Fruit fly (Drosophila melanogaster): ENCODE data around the gene GATAd.

Gene GATAd

DNA sequence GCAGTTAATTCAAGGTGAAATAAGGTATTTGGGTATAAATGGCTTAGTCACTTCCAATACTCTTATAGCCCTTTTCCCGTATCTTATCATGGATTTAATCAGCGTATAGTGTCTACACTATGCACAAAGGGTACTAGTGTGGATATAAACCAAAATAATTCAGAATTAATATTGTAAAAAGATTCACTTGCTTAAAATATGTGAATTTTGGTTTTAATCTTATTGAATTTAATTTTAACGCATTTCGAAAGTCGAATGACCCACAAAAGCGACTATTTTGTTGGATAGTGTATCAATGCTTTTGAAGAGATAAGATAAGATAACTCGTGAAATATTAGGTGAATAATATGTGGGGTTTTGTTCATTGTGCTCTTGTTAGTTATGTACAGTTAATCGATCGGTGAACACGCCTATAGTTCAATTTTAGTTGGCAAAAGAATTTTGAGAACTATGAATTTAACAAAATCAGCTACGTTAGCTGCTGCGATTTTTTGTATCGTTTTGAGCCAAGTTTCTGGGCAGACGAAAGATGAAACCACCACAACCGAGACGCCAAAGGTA is 48.4 kb downstream of the GATAd start, which contains the start of gene CG5096 (continued):
- TF ChIP-seq CG15696 (tag; optimal IDR thresholded peaks at IDR 0.05) (peak; percentile 42), trem (tag; optimal IDR thresholded peaks at IDR 0.05) (peak; percentile 75), C15 (GFP tag; IDR thresholded peaks at IDR 0.05) (peak; percentile 72; the same call in 1 of the 3 replicates), HLH54F (GFP tag; optimal IDR thresholded peaks at IDR 0.05) (peak; percentile 76), Meics (GFP tag; optimal IDR thresholded peaks at IDR 0.05) (peak; percentile 91), ems (GFP tag; optimal IDR thresholded peaks at IDR 0.05) (peak; percentile 81), CG8388 (GFP tag; optimal IDR thresholded peaks at IDR 0.05) (peak; percentile 82), CG10366 (GFP tag; IDR thresholded peaks at IDR 0.05) (peak; percentile 91), tup (GFP tag; optimal IDR thresholded peaks at IDR 0.05) (peak; percentile 59), abd-A (tag; optimal IDR thresholded peaks at IDR 0.05) (no peak), inv (GFP tag; IDR thresholded peaks at IDR 0.05; ENCODE audit: partially characterized antibody) (no peak), Stat92E (GFP tag; optimal IDR thresholded peaks at IDR 0.05) (no peak), chif (GFP tag; optimal IDR thresholded peaks at IDR 0.05) (peak; percentile 62 to 64), vfl (GFP tag; optimal IDR thresholded peaks at IDR 0.05) (peak; percentile 57), pita (GFP tag; optimal IDR thresholded peaks at IDR 0.05) (no peak), ci (GFP tag; IDR thresholded peaks at IDR 0.05) (peak; percentile 94), CG12104 (GFP tag; optimal IDR thresholded peaks at IDR 0.05) (peak; percentile 66), pnt (GFP tag; optimal IDR thresholded peaks at IDR 0.05) (peak; percentile 71), CG4854 (GFP tag; optimal IDR thresholded peaks at IDR 0.05) (peak; percentile 79), Chrac-16 (GFP tag; optimal IDR thresholded peaks at IDR 0.05) (peak; percentile 58), Trl (optimal IDR thresholded peaks at IDR 0.05) (no peak), Trl (GFP tag; optimal IDR thresholded peaks at IDR 0.05) (peak; percentile 74), Antp (GFP tag; optimal IDR thresholded peaks at IDR 0.05) (peak; percentile 48), tap (tag; optimal IDR thresholded peaks at IDR 0.05) (peak; percentile 94), cad (GFP tag; optimal IDR thresholded peaks at IDR 0.05) (no peak), cwo (GFP tag; optimal IDR thresholded peaks at IDR 0.05) (peak; percentile 92), Hmr (GFP tag; optimal IDR thresholded peaks at IDR 0.05) (peak; percentile 94), Sry-β (GFP tag; optimal IDR thresholded peaks at IDR 0.05) (peak; percentile 22), CG6813 (GFP tag; optimal IDR thresholded peaks at IDR 0.05) (peak; percentile 87), CG18599 (GFP tag; optimal IDR thresholded peaks at IDR 0.05) (peak; percentile 97), Fer1 (GFP tag; optimal IDR thresholded peaks at IDR 0.05) (peak; percentile 95), CG43689 (GFP tag; IDR thresholded peaks at IDR 0.05) (no peak), CG3407 (GFP tag; optimal IDR thresholded peaks at IDR 0.05) (peak; percentile 49), phol (tag; optimal IDR thresholded peaks at IDR 0.05) (peak; percentile 81), sim (GFP tag; IDR thresholded peaks at IDR 0.05) (peak; percentile 70; the same call in 1 of the 2 replicates), pzg (GFP tag; optimal IDR thresholded peaks at IDR 0.05) (peak; percentile 10), CG11398 (GFP tag; optimal IDR thresholded peaks at IDR 0.05) (peak; percentile 62), CG6175 (GFP tag; IDR thresholded peaks at IDR 0.05) (peak; percentile 63; the same call in 1 of the 3 replicates), CG3847 (GFP tag; IDR thresholded peaks at IDR 0.05) (peak; percentile 82; the same call in 1 of the 2 replicates), HHEX (GFP tag; optimal IDR thresholded peaks at IDR 0.05) (peak; percentile 90), chn (GFP tag; optimal IDR thresholded peaks at IDR 0.05) (peak; percentile 55), bab2 (GFP tag; optimal IDR thresholded peaks at IDR 0.05) (peak; percentile 78), Usf (GFP tag; optimal IDR thresholded peaks at IDR 0.05) (peak; percentile 49), B-H2 (GFP tag; optimal IDR thresholded peaks at IDR 0.05) (peak; percentile 84), CG12071 (GFP tag; optimal IDR thresholded peaks at IDR 0.05) (no peak), Adf1 (GFP tag; IDR thresholded peaks at IDR 0.05) (peak; percentile 76), Six4 (GFP tag; optimal IDR thresholded peaks at IDR 0.05) (peak; percentile 68), Ptx1 (GFP tag; IDR thresholded peaks at IDR 0.05) (peak; percentile 89), exex (tag; optimal IDR thresholded peaks at IDR 0.05) (peak; percentile 97), CG32767 (GFP tag; IDR thresholded peaks at IDR 0.05) (peak; percentile 82)

All from whole organism, embryonic.